Fruit fly (Drosophila melanogaster) whole organism, pupa: ENCODE measurements around the gene Rlip.

Experiments used
- CG13204 ChIP-seq: fragments of 200-800 bp; sonication (Bioruptor generic); optimal IDR thresholded peaks from 2 replicates; lab custom pipeline; 2018; ENCODE audit warnings: missing biosample characterization, mild to moderate bottlenecking, missing genetic modification characterization, moderate library complexity
- CG8301 ChIP-seq: fragments of 200-800 bp; sonication (Bioruptor generic); optimal IDR thresholded peaks from 2 replicates; lab custom pipeline; 2018; ENCODE audit warnings: missing biosample characterization, mild to moderate bottlenecking, missing genetic modification characterization
- fd96Ca ChIP-seq: fragments of 200-800 bp; sonication (Bioruptor generic); IDR thresholded peaks from 3 replicates; pipeline ENCODE4 v1.3.6; 2022; ENCODE audit warnings: missing biosample characterization, missing genetic modification characterization

dm6 chr3R:21015636-21016035, 1.8 kb upstream of the Rlip start, which contains the start of gene CG5697:
- TF ChIP-seq CG8301 (no peak), CG13204 (GFP tag; lab: Kevin White, UChicago) (no peak), fd96Ca (GFP tag; lab: Robert Waterston, UW) (no peak)
